Fruit fly (Drosophila melanogaster): Measurements from ENCODE around the gene CG6481.

- TF ChIP-seq Dll (optimal IDR thresholded peaks at IDR 0.05) (no peak), CG8478 (optimal IDR thresholded peaks at IDR 0.05) (no peak), psq (optimal IDR thresholded peaks at IDR 0.05) (no peak), usp (GFP tag; optimal IDR thresholded peaks at IDR 0.05) (no peak), pan (optimal IDR thresholded peaks at IDR 0.05) (no peak), EcR (GFP tag; optimal IDR thresholded peaks at IDR 0.05) (no peak)
Measured at dm6 chrX:18565630-18566319, 43.5 kb upstream of the CG6481 start.
